Worm (Caenorhabditis elegans) whole organism, L4 larva: ENCODE measurements around the gene nmy-3.
"Not testable (repeated sequence)": the region's sequence is repeated elsewhere in the genome, so short reads cannot be mapped to it uniquely, and the experiment has no call there.

Experiments
- F10B5.3 ChIP-seq: sonication (generic microtip); optimal IDR thresholded peaks from 2 replicates; lab custom pipeline; 2016; ENCODE audit warnings: mild to moderate bottlenecking, missing genetic modification characterization, missing compliant biosample characterization
- T20F7.1 ChIP-seq: fragments of 200-800 bp; sonication (Bioruptor generic); optimal IDR thresholded peaks from 2 replicates; lab custom pipeline; 2018; ENCODE audit warnings: mild to moderate bottlenecking, missing genetic modification characterization, missing compliant biosample characterization
- Y5F2A.4 ChIP-seq: fragments of 200-800 bp; sonication (Bioruptor generic); optimal IDR thresholded peaks from 2 replicates; lab custom pipeline; 2018; ENCODE audit warnings: mild to moderate bottlenecking, missing genetic modification characterization, missing compliant biosample characterization
- Y75B8A.6 ChIP-seq: fragments of 200-800 bp; sonication (Bioruptor generic); IDR thresholded peaks from 2 replicates; pipeline ENCODE4 v1.3.6; 2022; ENCODE audit warnings: missing genetic modification reagents, missing genetic modification characterization, missing compliant biosample characterization
- aha-1 ChIP-seq: fragments of 150-350 bp; peaks from one replicate; lab custom pipeline; 2014; ENCODE audit warnings: missing biosample characterization, missing genetic modification characterization
- ceh-44 ChIP-seq: fragments of 200-800 bp; sonication (Bioruptor generic); IDR thresholded peaks from 2 replicates; pipeline ENCODE4 v1.3.6; 2022; ENCODE audit warnings: missing genetic modification reagents, missing genetic modification characterization, missing compliant biosample characterization
- ctbp-1 ChIP-seq: fragments of 200-800 bp; sonication (Bioruptor generic); IDR thresholded peaks from 2 replicates; pipeline ENCODE4 v1.3.6; 2022; ENCODE audit warnings: missing genetic modification reagents, missing genetic modification characterization, missing compliant biosample characterization
- daf-12 ChIP-seq: fragments of 150-350 bp; optimal IDR thresholded peaks from 2 replicates; lab custom pipeline; 2014; ENCODE audit warnings: missing biosample characterization, missing genetic modification reagents, missing genetic modification characterization
- daf-16 ChIP-seq, 3 experiments: sonication (generic microtip); optimal IDR thresholded peaks; 2 replicates each; lab custom pipeline; 2016 to 2017; ENCODE audit warnings: missing genetic modification characterization in 3 of 3, missing genetic modification reagents in 3 of 3, mild to moderate bottlenecking in 2 of 3, missing compliant biosample characterization in 2 of 3, missing biosample characterization in 1 of 3, moderate library complexity in 1 of 3
- daf-8 ChIP-seq: fragments of 200-800 bp; sonication (Bioruptor generic); IDR thresholded peaks from 2 replicates; pipeline ENCODE4 v1.3.6; 2022; ENCODE audit warnings: missing genetic modification characterization, missing compliant biosample characterization
- dpl-1 ChIP-seq: fragments of 150-350 bp; optimal IDR thresholded peaks from 2 replicates; lab custom pipeline; 2014; ENCODE audit warnings: missing biosample characterization, missing genetic modification reagents, missing genetic modification characterization
- dve-1 ChIP-seq: sonication (generic microtip); optimal IDR thresholded peaks from 2 replicates; lab custom pipeline; 2017; ENCODE audit warnings: antibody characterized with exemption, mild to moderate bottlenecking, missing genetic modification characterization, missing compliant biosample characterization; ENCODE audit not compliant: insufficient read depth
- fkh-10 ChIP-seq: fragments of 150-350 bp; optimal IDR thresholded peaks from 2 replicates; lab custom pipeline; 2014; ENCODE audit warnings: missing biosample characterization, missing genetic modification reagents, missing genetic modification characterization
- fos-1 ChIP-seq: fragments of 150-350 bp; optimal IDR thresholded peaks from 2 replicates; lab custom pipeline; 2014; ENCODE audit warnings: missing biosample characterization, missing genetic modification characterization
- hlh-11 ChIP-seq: fragments of 200-800 bp; sonication (Bioruptor generic); optimal IDR thresholded peaks from 2 replicates; lab custom pipeline; 2018; ENCODE audit warnings: mild to moderate bottlenecking, missing genetic modification characterization, missing compliant biosample characterization
- hmg-1.1 ChIP-seq: fragments of 200-800 bp; sonication (Bioruptor generic); IDR thresholded peaks from 2 replicates; pipeline ENCODE4 v1.3.6; 2022; ENCODE audit warnings: missing genetic modification reagents, missing genetic modification characterization, missing compliant biosample characterization
- jun-1 ChIP-seq: fragments of 150-350 bp; optimal IDR thresholded peaks from 2 replicates; lab custom pipeline; 2014; ENCODE audit warnings: missing biosample characterization, missing genetic modification reagents, missing genetic modification characterization
- lim-7 ChIP-seq: fragments of 200-800 bp; sonication (Bioruptor generic); IDR thresholded peaks from 2 replicates; pipeline ENCODE4 v1.3.6; 2022; ENCODE audit warnings: missing genetic modification characterization, missing compliant biosample characterization
- lin-13 ChIP-seq: fragments of 150-350 bp; optimal IDR thresholded peaks from 2 replicates; lab custom pipeline; 2014; ENCODE audit warnings: missing biosample characterization, missing genetic modification reagents, missing genetic modification characterization
- lin-38 ChIP-seq: fragments of 200-800 bp; sonication (Bioruptor generic); IDR thresholded peaks from 2 replicates; pipeline ENCODE4 v1.3.6; 2022; ENCODE audit warnings: missing genetic modification reagents, missing genetic modification characterization, missing compliant biosample characterization
- lin-39 ChIP-seq: fragments of 150-350 bp; optimal IDR thresholded peaks from 2 replicates; lab custom pipeline; 2014; ENCODE audit warnings: missing biosample characterization, missing genetic modification reagents, missing genetic modification characterization
- madf-5 ChIP-seq, 2 experiments: fragments of 200-800 bp; sonication (Bioruptor generic); IDR thresholded peaks; 2 replicates each; pipeline ENCODE4 v1.3.6; 2022; ENCODE audit warnings: missing compliant biosample characterization in 2 of 2, missing genetic modification characterization in 2 of 2
- mdl-1 ChIP-seq, 2 experiments: fragments of 150-350 bp in 1 of 2; sonication (generic microtip) in 1 of 2; optimal IDR thresholded peaks; 2 replicates each; lab custom pipeline; 2014 to 2017; ENCODE audit warnings: missing biosample characterization in 2 of 2, missing genetic modification characterization in 2 of 2
- mes-2 ChIP-seq: sonication (generic microtip); optimal IDR thresholded peaks from 2 replicates; lab custom pipeline; 2016; ENCODE audit warnings: missing genotype, mild to moderate bottlenecking, missing genetic modification characterization, missing compliant biosample characterization; ENCODE audit not compliant: poor library complexity, severe bottlenecking
- mxl-2 ChIP-seq: fragments of 200-800 bp; sonication (Bioruptor generic); conservative IDR thresholded peaks from 2 replicates; pipeline ENCODE4 v1.3.6; 2022; ENCODE audit warnings: missing genetic modification reagents, missing genetic modification characterization, missing compliant biosample characterization
- nhr-42 ChIP-seq: fragments of 200-800 bp; sonication (Bioruptor generic); IDR thresholded peaks from 2 replicates; pipeline ENCODE4 v1.3.6; 2022; ENCODE audit warnings: missing genetic modification characterization, missing compliant biosample characterization
- rbr-2 ChIP-seq: sonication (generic microtip); optimal IDR thresholded peaks from 2 replicates; lab custom pipeline; 2016; ENCODE audit warnings: missing genotype, missing genetic modification characterization, missing compliant biosample characterization
- saeg-2 ChIP-seq: fragments of 200-800 bp; sonication (Bioruptor generic); IDR thresholded peaks from 2 replicates; pipeline ENCODE4 v1.3.6; 2022; ENCODE audit warnings: missing genetic modification reagents, missing genetic modification characterization, missing compliant biosample characterization
- snpc-1.2 ChIP-seq: fragments of 200-800 bp; sonication (Bioruptor generic); IDR thresholded peaks from 2 replicates; pipeline ENCODE4 v1.3.6; 2022; ENCODE audit warnings: missing genetic modification reagents, missing genetic modification characterization, missing compliant biosample characterization
- tra-1 ChIP-seq: fragments of 200-800 bp; sonication (Bioruptor generic); IDR thresholded peaks from 2 replicates; pipeline ENCODE4 v1.3.6; 2022; ENCODE audit warnings: missing genetic modification reagents, missing genetic modification characterization, missing compliant biosample characterization
- unc-62 ChIP-seq, 3 experiments: fragments of 150-350 bp in 1 of 3; sonication (generic microtip); optimal IDR thresholded peaks in 2 of 3; peaks in 1 of 3; 1 replicate in 1 of 3; 2 replicates in 2 of 3; lab custom pipeline; 2014 to 2017; ENCODE audit warnings: missing biosample characterization in 3 of 3, missing genetic modification characterization in 3 of 3, missing genetic modification reagents in 3 of 3, missing genotype in 1 of 3
- zip-11 ChIP-seq: fragments of 200-800 bp; sonication (Bioruptor generic); IDR thresholded peaks from 2 replicates; pipeline ENCODE4 v1.3.6; 2022; ENCODE audit warnings: missing genetic modification characterization, missing compliant biosample characterization
- zip-2 ChIP-seq: fragments of 150-350 bp; optimal IDR thresholded peaks from 2 replicates; lab custom pipeline; 2014; ENCODE audit warnings: missing biosample characterization, missing genetic modification characterization
- ztf-11 ChIP-seq: fragments of 150-350 bp; optimal IDR thresholded peaks from 2 replicates; lab custom pipeline; 2014; ENCODE audit warnings: missing biosample characterization, missing genetic modification characterization
- ztf-7 ChIP-seq: fragments of 150-350 bp; optimal IDR thresholded peaks from 2 replicates; lab custom pipeline; 2014; ENCODE audit warnings: missing biosample characterization, missing genetic modification characterization

Gene nmy-3

DNA sequence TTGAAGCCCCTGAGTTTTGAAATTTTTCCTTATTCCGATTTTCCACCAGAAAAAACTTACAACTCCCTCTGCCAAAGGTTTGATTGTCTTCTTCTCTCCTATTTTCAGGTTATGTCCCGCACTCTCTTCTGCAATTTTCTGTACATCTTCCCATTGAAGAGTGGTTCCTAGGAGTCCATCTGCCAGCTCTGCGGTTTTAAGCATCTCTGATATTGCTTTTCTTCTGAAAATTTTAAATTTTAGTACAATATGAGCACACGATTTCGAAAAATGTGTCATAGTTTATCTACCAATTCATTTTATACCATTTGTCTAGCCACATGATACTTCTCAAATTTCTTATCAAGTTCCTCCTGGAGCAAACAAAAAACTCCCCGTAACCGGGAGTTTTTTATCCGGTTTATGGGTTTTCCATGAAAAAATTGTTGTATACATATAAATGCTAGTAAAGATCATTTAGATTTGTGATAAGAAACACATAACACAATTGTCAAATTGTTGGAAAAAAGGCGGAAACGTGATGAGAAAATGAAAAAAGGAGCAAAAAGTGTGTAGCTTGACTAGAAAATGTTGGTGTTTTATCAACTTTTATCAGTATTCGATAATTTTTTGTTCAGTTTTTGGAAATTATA is 36.8 kb downstream of the nmy-3 start (continued):
- TF ChIP-seq aha-1 (tag; lab: Kevin White, UChicago): peak; percentile 91
- TF ChIP-seq ztf-7 (tag; lab: Kevin White, UChicago): no peak
- no peak for TF ChIP-seq dve-1 (tag; lab: Kevin White, UChicago)
- TF ChIP-seq tra-1: no peak

- TF ChIP-seq lin-39 (tag; lab: Kevin White, UChicago); ceh-44; Y5F2A.4 (GFP tag; lab: Kevin White, UChicago): not testable (repeated sequence)
Observed at ce11 chrIV:9312827-9313226, 38.5 kb downstream of the nmy-3 start, which contains the start of gene F49C12.7. F49C12.7 (minus strand) TSS chrIV:9312927.

DNA sequence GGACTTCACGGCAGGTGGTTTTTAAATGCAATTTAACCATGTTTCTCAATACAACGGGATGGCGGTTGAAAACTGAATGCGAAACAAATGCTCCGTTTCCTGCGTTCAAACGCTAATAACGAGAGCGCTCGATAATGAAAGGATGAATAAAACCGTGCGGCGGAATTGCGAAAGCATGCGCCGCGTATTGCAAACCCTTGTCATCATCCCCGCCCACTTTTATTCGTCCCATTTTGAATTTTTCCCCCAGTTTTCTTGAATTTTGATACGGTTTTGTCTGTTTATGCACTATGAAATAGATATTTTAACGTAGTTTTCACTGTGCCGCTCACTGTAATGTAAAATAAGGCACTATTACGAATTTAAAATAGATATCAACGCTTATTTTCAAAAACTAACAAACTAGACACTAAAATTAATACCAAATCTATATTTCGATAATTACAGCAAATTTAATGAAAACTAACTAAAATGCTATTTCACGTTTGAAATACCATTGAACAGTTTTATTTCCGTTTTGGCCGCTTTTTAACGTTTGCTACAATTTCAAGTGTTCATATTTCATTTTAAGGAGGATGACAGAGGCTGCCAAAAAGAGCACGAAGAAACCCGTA is 41.9 kb downstream of the nmy-3 start, which contains the start of the genes F49C12.9 and rpn-7:
Gene F49C12.9 (minus strand): TSS at position 148 of the 614 bp plus-strand sequence.
Gene rpn-7 (plus strand): TSS at position 564 of the 614 bp plus-strand sequence.
- TF ChIP-seq daf-8 (no peak), hlh-11 (tag; lab: Kevin White, UChicago) (peak; percentile 30), fkh-10 (peak; percentile 19), dpl-1 (GFP tag; lab: Kevin White, UChicago) (peak; percentile 47), ctbp-1 (0 out of 2 replicates have a peak, but pooled peaks have one; percentile 9), mes-2 (tag; lab: Kevin White, UChicago) (peak; percentile 83), Y75B8A.6 (GFP tag; lab: Robert Waterston, UW) (no peak), unc-62 (GFP tag; optimal IDR thresholded peaks at IDR 0.05 in 1 of 2; lab: Kevin White, UChicago) (peak in 1 of 2 experiments; percentile 21), unc-62 (tag; optimal IDR thresholded peaks at IDR 0.05; lab: Kevin White, UChicago) (no peak), lin-13 (GFP tag; lab: Kevin White, UChicago) (no peak), daf-16 (GFP tag; optimal IDR thresholded peaks at IDR 0.05; lab: Kevin White, UChicago) (no peak), daf-16 (tag; optimal IDR thresholded peaks at IDR 0.05; lab: Kevin White, UChicago) (peak; percentile 12), rbr-2 (tag; lab: Kevin White, UChicago) (peak; percentile 19), snpc-1.2 (GFP tag; lab: Robert Waterston, UW) (peak; percentile 45; the same call in 1 of the 2 replicates), T20F7.1 (peak; percentile 3), madf-5 (GFP tag; IDR thresholded peaks at IDR 0.05; lab: Robert Waterston, UW) (no peak), dve-1 (tag; lab: Kevin White, UChicago) (peak; percentile 19), mdl-1 (tag; optimal IDR thresholded peaks at IDR 0.05; lab: Kevin White, UChicago) (peak in 1 of 2 experiments; percentile 9)

- TF ChIP-seq lin-38 (peak; percentile 55), aha-1 (tag; lab: Kevin White, UChicago) (peak; percentile 75), lim-7 (no peak)
Observed at ce11 chrIV:9318147-9318546, 43.9 kb downstream of the nmy-3 start.

- TF ChIP-seq fos-1 (tag; lab: Kevin White, UChicago) (no peak), jun-1 (no peak), lin-13 (GFP tag; lab: Kevin White, UChicago) (no peak), zip-11 (no peak), ztf-7 (tag; lab: Kevin White, UChicago) (no peak), ztf-11 (tag; lab: Kevin White, UChicago) (no peak), daf-12 (tag; lab: Kevin White, UChicago) (no peak), rbr-2 (tag; lab: Kevin White, UChicago) (no peak), mxl-2 (no peak), nhr-42 (GFP tag; lab: Robert Waterston, UW) (no peak), hmg-1.1 (GFP tag; lab: Robert Waterston, UW) (no peak), F10B5.3 (tag; lab: Kevin White, UChicago) (no peak), zip-2 (tag; lab: Kevin White, UChicago) (no peak), saeg-2 (GFP tag; lab: Robert Waterston, UW) (no peak)
Observed at ce11 chrIV:9319080-9319479, 44.8 kb downstream of the nmy-3 start, which contains the start of the genes F49C12.11 and nemt-1. F49C12.11 (plus strand) TSS chrIV:9319380. nemt-1 (minus strand) TSS chrIV:9319439.
